Fruit fly (Drosophila melanogaster) whole organism, wandering third instar larva: Measurements from ENCODE around the gene ND-13A.

Experiments
- CG32264 ChIP-seq: fragments of 200-800 bp; sonication (Bioruptor generic); optimal IDR thresholded peaks from 2 replicates; lab custom pipeline; 2016; ENCODE audit warnings: missing biosample characterization, missing genetic modification characterization
- Hnf4 ChIP-seq: fragments of 200-800 bp; sonication (Bioruptor generic); optimal IDR thresholded peaks from 2 replicates; lab custom pipeline; 2016; ENCODE audit warnings: missing biosample characterization, mild to moderate bottlenecking, missing genetic modification characterization
- Myc ChIP-seq: fragments of >200 bp; optimal IDR thresholded peaks from 2 replicates; lab custom pipeline; 2017
- Rel ChIP-seq, 2 experiments: fragments of 200-800 bp; sonication (Bioruptor generic) in 1 of 2; optimal IDR thresholded peaks; 2 replicates in 1 of 2; 3 replicates in 1 of 2; lab custom pipeline; 2016 to 2019; ENCODE audit warnings: mild to moderate bottlenecking in 2 of 2, missing biosample characterization in 2 of 2, missing genetic modification characterization in 2 of 2, moderate library complexity in 1 of 2
- br ChIP-seq: fragments of 200-800 bp; sonication (Bioruptor generic); optimal IDR thresholded peaks from 2 replicates; lab custom pipeline; 2016; ENCODE audit warnings: missing biosample characterization, missing genetic modification characterization
- dsf ChIP-seq: sonication (Bioruptor generic); optimal IDR thresholded peaks from 2 replicates; lab custom pipeline; 2016; ENCODE audit warnings: missing biosample characterization, missing genetic modification characterization, borderline replicate concordance
- sv ChIP-seq: fragments of 200-800 bp; sonication (Bioruptor generic); optimal IDR thresholded peaks from 3 replicates; lab custom pipeline; 2016; ENCODE audit warnings: missing biosample characterization, missing genetic modification characterization

Gene ND-13A

dm6 chr2L:5049974-5050373, 50.1 kb downstream of the ND-13A start:
- TF ChIP-seq sv (GFP tag; lab: Kevin White, UChicago) (no peak), Myc (lab: Kevin White, UChicago) (no peak), dsf (no peak), Rel (GFP tag; optimal IDR thresholded peaks at IDR 0.05; lab: Kevin White, UChicago) (no peak), Rel (tag; optimal IDR thresholded peaks at IDR 0.05; lab: Kevin White, UChicago) (no peak), Hnf4 (GFP tag; lab: Kevin White, UChicago) (no peak), br (GFP tag; lab: Kevin White, UChicago) (no peak), CG32264 (GFP tag; lab: Kevin White, UChicago) (no peak)
